Fruit fly (Drosophila melanogaster) whole organism, embryonic: ENCODE results near the gene BthD.
A peak's percentile ranks its signal among the peaks of the same experiment; 100 is the strongest.

Experiments used
- BtbVII ChIP-seq: fragments of 200-800 bp; sonication (Bioruptor generic); optimal IDR thresholded peaks from 3 replicates; lab custom pipeline; 2017; ENCODE audit warnings: missing biosample characterization, mild to moderate bottlenecking, missing genetic modification characterization
- CG10979 ChIP-seq: fragments of 200-800 bp; sonication (Bioruptor generic); optimal IDR thresholded peaks from 2 replicates; lab custom pipeline; 2018; ENCODE audit warnings: missing biosample characterization, mild to moderate bottlenecking, missing genetic modification characterization, moderate library complexity
- CG12769 ChIP-seq: fragments of 200-800 bp; sonication (Bioruptor generic); optimal IDR thresholded peaks from 2 replicates; lab custom pipeline; 2019; ENCODE audit warnings: missing biosample characterization, mild to moderate bottlenecking, missing genetic modification characterization, moderate library complexity
- CG14441 ChIP-seq: fragments of 200-800 bp; sonication (Bioruptor generic); IDR thresholded peaks from 2 replicates; pipeline ENCODE4 v1.3.6; 2022; ENCODE audit warnings: missing biosample characterization, missing genetic modification characterization
- CG14710 ChIP-seq: fragments of 200-800 bp; sonication (Bioruptor generic); optimal IDR thresholded peaks from 3 replicates; lab custom pipeline; 2019; ENCODE audit warnings: missing biosample characterization, mild to moderate bottlenecking, missing genetic modification characterization, moderate library complexity
- CG15011 ChIP-seq: fragments of 200-800 bp; sonication (Bioruptor generic); optimal IDR thresholded peaks from 3 replicates; lab custom pipeline; 2018; ENCODE audit warnings: missing biosample characterization, mild to moderate bottlenecking, missing genetic modification characterization
- CG1603 ChIP-seq: fragments of 200-800 bp; sonication (Bioruptor generic); optimal IDR thresholded peaks from 2 replicates; lab custom pipeline; 2019; ENCODE audit warnings: missing biosample characterization, mild to moderate bottlenecking, missing genetic modification characterization, moderate library complexity
- CG18262 ChIP-seq: fragments of 200-800 bp; optimal IDR thresholded peaks from 3 replicates; lab custom pipeline; 2019; ENCODE audit warnings: missing biosample characterization, mild to moderate bottlenecking, missing genetic modification characterization, moderate library complexity
- CG18476 ChIP-seq: fragments of 200-800 bp; sonication (Bioruptor generic); optimal IDR thresholded peaks from 2 replicates; lab custom pipeline; 2016; ENCODE audit warnings: missing biosample characterization, mild to moderate bottlenecking, missing genetic modification characterization
- CG18764 ChIP-seq: fragments of 200-800 bp; sonication (Bioruptor generic); optimal IDR thresholded peaks from 3 replicates; lab custom pipeline; 2016; ENCODE audit warnings: missing biosample characterization, missing genetic modification characterization
- CG2120 ChIP-seq: fragments of 200-800 bp; sonication (Bioruptor generic); optimal IDR thresholded peaks from 3 replicates; lab custom pipeline; 2016; ENCODE audit warnings: missing biosample characterization, missing genetic modification characterization
- CG2678 ChIP-seq: fragments of 200-800 bp; sonication (Bioruptor generic); optimal IDR thresholded peaks from 3 replicates; lab custom pipeline; 2019; ENCODE audit warnings: missing biosample characterization, mild to moderate bottlenecking, missing genetic modification characterization, moderate library complexity
- CG2712 ChIP-seq: fragments of 200-800 bp; optimal IDR thresholded peaks from 3 replicates; lab custom pipeline; 2019; ENCODE audit warnings: missing biosample characterization, mild to moderate bottlenecking, missing genetic modification characterization, moderate library complexity
- CG31365 ChIP-seq: fragments of 200-800 bp; sonication (Bioruptor generic); optimal IDR thresholded peaks from 2 replicates; lab custom pipeline; 2018; ENCODE audit warnings: missing biosample characterization, mild to moderate bottlenecking, missing genetic modification characterization
- CG32772 ChIP-seq: fragments of 200-800 bp; sonication (Bioruptor generic); IDR thresholded peaks from 2 replicates; pipeline ENCODE4 v1.3.6; 2022; ENCODE audit warnings: missing biosample characterization, missing genetic modification characterization
- CG34376 ChIP-seq: fragments of 200-800 bp; sonication (Bioruptor generic); optimal IDR thresholded peaks from 2 replicates; lab custom pipeline; 2018; ENCODE audit warnings: missing biosample characterization, mild to moderate bottlenecking, missing genetic modification characterization
- CG6175 ChIP-seq: fragments of 200-800 bp; sonication (Bioruptor generic); IDR thresholded peaks from 3 replicates; pipeline ENCODE4 v1.3.6; 2022; ENCODE audit warnings: missing biosample characterization, missing genetic modification characterization
- CG7839 ChIP-seq: fragments of 200-800 bp; sonication (Bioruptor generic); optimal IDR thresholded peaks from 3 replicates; lab custom pipeline; 2018; ENCODE audit warnings: missing biosample characterization, mild to moderate bottlenecking, missing genetic modification characterization, moderate library complexity
- CG8765 ChIP-seq: fragments of 200-800 bp; sonication (Bioruptor generic); IDR thresholded peaks from 2 replicates; pipeline ENCODE4 v1.3.6; 2022; ENCODE audit warnings: missing biosample characterization, missing genetic modification characterization
- Camta ChIP-seq: fragments of 200-800 bp; sonication (Bioruptor generic); optimal IDR thresholded peaks from 2 replicates; lab custom pipeline; 2016; ENCODE audit warnings: missing biosample characterization, missing genetic modification characterization
- CoRest ChIP-seq: fragments of 200-800 bp; sonication (Bioruptor generic); optimal IDR thresholded peaks from 3 replicates; lab custom pipeline; 2018; ENCODE audit warnings: missing biosample characterization, mild to moderate bottlenecking, missing genetic modification characterization, moderate library complexity
- D19B ChIP-seq: fragments of 200-800 bp; sonication (Bioruptor generic); optimal IDR thresholded peaks from 2 replicates; lab custom pipeline; 2017; ENCODE audit warnings: missing biosample characterization, mild to moderate bottlenecking, missing genetic modification characterization
- Dek ChIP-seq: fragments of 200-800 bp; sonication (Bioruptor generic); optimal IDR thresholded peaks from 3 replicates; lab custom pipeline; 2019; ENCODE audit warnings: missing biosample characterization, mild to moderate bottlenecking, missing genetic modification characterization, moderate library complexity
- Doc2 ChIP-seq: fragments of 200-800 bp; sonication (Bioruptor generic); IDR thresholded peaks from 2 replicates; pipeline ENCODE4 v1.3.6; 2022; ENCODE audit warnings: missing biosample characterization, missing genetic modification characterization
- Eip74EF ChIP-seq, 2 experiments: fragments of 200-800 bp in 1 of 2; fragments of >200 bp in 1 of 2; sonication (Bioruptor generic) in 1 of 2; optimal IDR thresholded peaks; 2 replicates each; lab custom pipeline; 2017 to 2019; ENCODE audit warnings: missing biosample characterization in 2 of 2, missing genetic modification characterization in 2 of 2, mild to moderate bottlenecking in 1 of 2, moderate library complexity in 1 of 2
- HmgZ ChIP-seq: fragments of 200-800 bp; sonication (Bioruptor generic); optimal IDR thresholded peaks from 2 replicates; lab custom pipeline; 2018; ENCODE audit warnings: missing biosample characterization, mild to moderate bottlenecking, missing genetic modification characterization
- Hr51 ChIP-seq, 2 experiments: fragments of 200-800 bp; sonication (Bioruptor generic); optimal IDR thresholded peaks; 2 replicates in 1 of 2; 3 replicates in 1 of 2; lab custom pipeline; 2016 to 2018; ENCODE audit warnings: missing biosample characterization in 2 of 2, missing genetic modification characterization in 2 of 2, mild to moderate bottlenecking in 1 of 2, moderate library complexity in 1 of 2
- Hr78 ChIP-seq, 2 experiments: fragments of 200-800 bp in 1 of 2; fragments of >200 bp in 1 of 2; sonication (Bioruptor generic) in 1 of 2; optimal IDR thresholded peaks; 2 replicates each; lab custom pipeline; 2017 to 2019; ENCODE audit warnings: missing biosample characterization in 2 of 2, missing genetic modification characterization in 2 of 2, mild to moderate bottlenecking in 1 of 2, moderate library complexity in 1 of 2
- MTF-1 ChIP-seq: fragments of 200-800 bp; sonication (Bioruptor generic); optimal IDR thresholded peaks from 2 replicates; lab custom pipeline; 2018; ENCODE audit warnings: missing biosample characterization, mild to moderate bottlenecking, missing genetic modification characterization, borderline replicate concordance
- Ravus ChIP-seq: fragments of 200-800 bp; sonication (Bioruptor generic); IDR thresholded peaks from 2 replicates; pipeline ENCODE4 v1.3.6; 2022; ENCODE audit warnings: missing biosample characterization, missing genetic modification characterization
- Sox100B ChIP-seq: fragments of 200-800 bp; sonication (Bioruptor generic); optimal IDR thresholded peaks from 3 replicates; lab custom pipeline; 2018; ENCODE audit warnings: missing biosample characterization, mild to moderate bottlenecking, missing genetic modification characterization
- Xbp1 ChIP-seq: fragments of 200-800 bp; sonication (Bioruptor generic); optimal IDR thresholded peaks from 3 replicates; lab custom pipeline; 2016; ENCODE audit warnings: missing biosample characterization, mild to moderate bottlenecking, missing genetic modification characterization
- aop ChIP-seq: fragments of 200-800 bp; sonication (Bioruptor generic); IDR thresholded peaks from 2 replicates; pipeline ENCODE4 v1.3.6; 2022; ENCODE audit warnings: missing biosample characterization, missing genetic modification characterization
- cad ChIP-seq: fragments of >200 bp; optimal IDR thresholded peaks from 2 replicates; lab custom pipeline; 2017; ENCODE audit warnings: missing biosample characterization, missing genetic modification characterization
- cas ChIP-seq: fragments of 200-800 bp; sonication (Bioruptor generic); IDR thresholded peaks from 2 replicates; pipeline ENCODE4 v1.3.6; 2022; ENCODE audit warnings: missing biosample characterization, missing genetic modification characterization
- dan ChIP-seq: fragments of 200-800 bp; sonication (Bioruptor generic); IDR thresholded peaks from 2 replicates; pipeline ENCODE4 v1.3.6; 2022; ENCODE audit warnings: missing biosample characterization, missing genetic modification characterization
- fd96Cb ChIP-seq: fragments of 200-800 bp; sonication (Bioruptor generic); optimal IDR thresholded peaks from 2 replicates; lab custom pipeline; 2018; ENCODE audit warnings: missing biosample characterization, mild to moderate bottlenecking, missing genetic modification characterization, moderate library complexity
- gt ChIP-seq: fragments of 200-800 bp; sonication (Bioruptor generic); IDR thresholded peaks from 2 replicates; pipeline ENCODE4 v1.3.6; 2022; ENCODE audit warnings: missing biosample characterization, missing genetic modification characterization
- jumu ChIP-seq: fragments of 200-800 bp; sonication (Bioruptor generic); optimal IDR thresholded peaks from 3 replicates; lab custom pipeline; 2016; ENCODE audit warnings: missing biosample characterization, missing genetic modification characterization
- lov ChIP-seq, 2 experiments: fragments of 200-800 bp in 1 of 2; fragments of >200 bp in 1 of 2; sonication (Bioruptor generic) in 1 of 2; IDR thresholded peaks in 1 of 2; optimal IDR thresholded peaks in 1 of 2; 2 replicates in 1 of 2; 3 replicates in 1 of 2; pipeline versions ENCODE4 v1.3.6 to Lab custom; 2017 to 2022; ENCODE audit warnings: missing biosample characterization in 1 of 2, missing genetic modification characterization in 1 of 2
- pum ChIP-seq: fragments of 200-800 bp; sonication (Bioruptor generic); optimal IDR thresholded peaks from 2 replicates; lab custom pipeline; 2016; ENCODE audit warnings: missing biosample characterization, missing genetic modification characterization
- ranshi ChIP-seq: fragments of 200-800 bp; sonication (Bioruptor generic); IDR thresholded peaks from 2 replicates; pipeline ENCODE4 v1.3.6; 2022; ENCODE audit warnings: missing biosample characterization, missing genetic modification characterization
- scrt ChIP-seq: fragments of 200-800 bp; sonication (Bioruptor generic); optimal IDR thresholded peaks from 2 replicates; lab custom pipeline; 2018; ENCODE audit warnings: missing biosample characterization, mild to moderate bottlenecking, missing genetic modification characterization, moderate library complexity
- sd ChIP-seq: fragments of 200-800 bp; sonication (Bioruptor generic); optimal IDR thresholded peaks from 3 replicates; lab custom pipeline; 2018; ENCODE audit warnings: missing biosample characterization, mild to moderate bottlenecking, missing genetic modification characterization, moderate library complexity
- sisA ChIP-seq: fragments of 200-800 bp; sonication (Bioruptor generic); IDR thresholded peaks from 2 replicates; pipeline ENCODE4 v1.3.6; 2022; ENCODE audit warnings: missing biosample characterization, missing genetic modification characterization
- sug ChIP-seq: fragments of 200-800 bp; optimal IDR thresholded peaks from 2 replicates; lab custom pipeline; 2019; ENCODE audit warnings: missing biosample characterization, mild to moderate bottlenecking, missing genetic modification characterization, moderate library complexity
- tio ChIP-seq: fragments of 200-800 bp; sonication (Bioruptor generic); optimal IDR thresholded peaks from 2 replicates; lab custom pipeline; 2017; ENCODE audit warnings: missing biosample characterization, missing genetic modification characterization, inconsistent platforms
- trh ChIP-seq: fragments of 200-800 bp; sonication (Bioruptor generic); optimal IDR thresholded peaks from 2 replicates; lab custom pipeline; 2016; ENCODE audit warnings: missing biosample characterization, missing genetic modification characterization
- zfh1 ChIP-seq: fragments of 200-800 bp; sonication (Bioruptor generic); IDR thresholded peaks from 3 replicates; pipeline ENCODE4 v1.3.6; 2022; ENCODE audit warnings: missing biosample characterization, missing genetic modification characterization

BthD gene

dm6 chrX:13625888-13626578 lies 14.1 kb downstream of the BthD start (continued):
- no peak for TF ChIP-seq CG6175
- TF ChIP-seq sug = peak; percentile 79
- TF ChIP-seq Doc2 = no peak
- TF ChIP-seq Sox100B (GFP tag; lab: Kevin White, UChicago) = no peak
- no peak for TF ChIP-seq Hr78 (GFP tag; optimal IDR thresholded peaks at IDR 0.05; lab: Kevin White, UChicago)
- TF ChIP-seq CG2678 (tag; lab: Kevin White, UChicago) = peak; percentile 75
- peak; percentile 56 for TF ChIP-seq BtbVII (GFP tag; lab: Kevin White, UChicago)
- no peak for TF ChIP-seq CG18476
- no peak for TF ChIP-seq CG8765 (GFP tag; lab: Robert Waterston, UW)
- no peak for TF ChIP-seq gt (GFP tag; lab: Robert Waterston, UW)
- peak; percentile 26 for TF ChIP-seq scrt (GFP tag; lab: Kevin White, UChicago)
- peak; percentile 26 for TF ChIP-seq CG2120 (GFP tag; lab: Kevin White, UChicago)
- no peak for TF ChIP-seq jumu
- no peak for TF ChIP-seq sd (tag; lab: Kevin White, UChicago)
- peak; percentile 46 for TF ChIP-seq HmgZ
- TF ChIP-seq CG1603 (tag; lab: Kevin White, UChicago) = peak; percentile 35
- TF ChIP-seq fd96Cb (tag; lab: Kevin White, UChicago) = no peak
- no peak for TF ChIP-seq CG32772 (GFP tag; lab: Robert Waterston, UW)
- no peak for TF ChIP-seq lov (optimal IDR thresholded peaks at IDR 0.05; lab: Kevin White, UChicago)
- no peak for TF ChIP-seq lov (GFP tag; IDR thresholded peaks at IDR 0.05; lab: Robert Waterston, UW)
- peak; percentile 12 for TF ChIP-seq CG18764 (GFP tag; lab: Kevin White, UChicago)
- TF ChIP-seq Ravus (GFP tag; lab: Robert Waterston, UW) = no peak
- no peak for TF ChIP-seq CG10979 (tag; lab: Kevin White, UChicago)
- no peak for TF ChIP-seq trh (GFP tag; lab: Kevin White, UChicago)
- no peak for TF ChIP-seq dan (GFP tag; lab: Robert Waterston, UW)
- no peak for TF ChIP-seq cad (GFP tag; lab: Kevin White, UChicago)
- TF ChIP-seq zfh1 (GFP tag; lab: Robert Waterston, UW) = no peak
- peak; percentile 64 for TF ChIP-seq CG15011 (GFP tag; lab: Kevin White, UChicago)
- peak; percentile 11 for TF ChIP-seq Camta (GFP tag; lab: Kevin White, UChicago)
- no peak for TF ChIP-seq CG2712 (tag; lab: Kevin White, UChicago)
- TF ChIP-seq aop = no peak
- TF ChIP-seq cas (GFP tag; lab: Robert Waterston, UW) = no peak
- TF ChIP-seq pum (GFP tag; lab: Kevin White, UChicago) = no peak
- TF ChIP-seq CoRest = peak; percentile 36
- no peak for TF ChIP-seq CG14441
- no peak; the same call in 1 of the 2 replicates for TF ChIP-seq ranshi (GFP tag; lab: Robert Waterston, UW)
- TF ChIP-seq CG14710 (tag; lab: Kevin White, UChicago) = no peak
- peak; percentile 4 for TF ChIP-seq CG7839 (tag; lab: Kevin White, UChicago)
- no peak for TF ChIP-seq CG31365
- TF ChIP-seq sisA (GFP tag; lab: Robert Waterston, UW) = no peak
- TF ChIP-seq CG12769 (tag; lab: Kevin White, UChicago) = peak; percentile 49
- TF ChIP-seq CG18262 = no peak
- TF ChIP-seq Hr51 (GFP tag; optimal IDR thresholded peaks at IDR 0.05; lab: Kevin White, UChicago) = no peak
- no peak for TF ChIP-seq CG34376 (GFP tag; lab: Kevin White, UChicago)
- peak; percentile 3 for TF ChIP-seq MTF-1 (GFP tag; lab: Kevin White, UChicago)
- TF ChIP-seq D19B = peak; percentile 25
- TF ChIP-seq tio (GFP tag; lab: Kevin White, UChicago) = no peak
- no peak for TF ChIP-seq Xbp1 (GFP tag; lab: Kevin White, UChicago)
- TF ChIP-seq Eip74EF (GFP tag; optimal IDR thresholded peaks at IDR 0.05; lab: Kevin White, UChicago) = no peak
- TF ChIP-seq Dek (tag; lab: Kevin White, UChicago) = peak; percentile 46
